Worm (Caenorhabditis elegans) whole organism, young adult: ENCODE data around the gene F40G9.6.
A peak's percentile ranks its signal among the peaks of the same experiment; 100 is the strongest.

Experiments used
- B0019.2 ChIP-seq: fragments of 200-800 bp; sonication (Bioruptor generic); conservative IDR thresholded peaks from 2 replicates; pipeline ENCODE4 v1.3.6; 2022; ENCODE audit warnings: missing genetic modification reagents, missing genetic modification characterization, missing compliant biosample characterization
- F33H1.4 ChIP-seq: fragments of 200-800 bp; sonication (Bioruptor generic); IDR thresholded peaks from 2 replicates; pipeline ENCODE4 v1.3.6; 2022; ENCODE audit warnings: missing genetic modification reagents, missing genetic modification characterization, missing compliant biosample characterization
- F55B11.4 ChIP-seq: sonication (generic microtip); optimal IDR thresholded peaks from 2 replicates; lab custom pipeline; 2016; ENCODE audit warnings: missing compliant biosample characterization, missing genetic modification characterization, borderline replicate concordance; ENCODE audit not compliant: insufficient read depth
- Y53G8AR.9 ChIP-seq: fragments of 200-800 bp; sonication (Bioruptor generic); conservative IDR thresholded peaks from 2 replicates; pipeline ENCODE4 v1.3.6; 2022; ENCODE audit warnings: missing genetic modification reagents, missing genetic modification characterization, missing compliant biosample characterization
- Y56A3A.18 ChIP-seq: fragments of 200-800 bp; sonication (Bioruptor generic); IDR thresholded peaks from 2 replicates; pipeline ENCODE4 v1.3.6; 2022; ENCODE audit warnings: missing genetic modification reagents, missing genetic modification characterization, missing compliant biosample characterization
- akir-1 ChIP-seq: fragments of 200-800 bp; sonication (Bioruptor generic); optimal IDR thresholded peaks from 2 replicates; lab custom pipeline; 2018; ENCODE audit warnings: mild to moderate bottlenecking, missing genetic modification characterization, moderate library complexity, missing compliant biosample characterization
- athp-1 ChIP-seq: sonication (generic microtip); optimal IDR thresholded peaks from 2 replicates; lab custom pipeline; 2017; ENCODE audit warnings: mild to moderate bottlenecking, missing genetic modification characterization, missing compliant biosample characterization
- attf-5 ChIP-seq: fragments of 200-800 bp; sonication (Bioruptor generic); optimal IDR thresholded peaks from 2 replicates; lab custom pipeline; 2018; ENCODE audit warnings: mild to moderate bottlenecking, missing genetic modification characterization, missing compliant biosample characterization
- bed-2 ChIP-seq: fragments of 200-800 bp; sonication (Bioruptor generic); IDR thresholded peaks from 2 replicates; pipeline ENCODE4 v1.3.6; 2022; ENCODE audit warnings: missing genetic modification reagents, missing genetic modification characterization, missing compliant biosample characterization
- cebp-1 ChIP-seq, 2 experiments: fragments of 200-800 bp in 1 of 2; sonication (Bioruptor generic) in 1 of 2; sonication (generic microtip) in 1 of 2; IDR thresholded peaks in 1 of 2; optimal IDR thresholded peaks in 1 of 2; 2 replicates each; pipeline versions ENCODE4 v1.3.6 to Lab custom; 2017 to 2022; ENCODE audit warnings: missing compliant biosample characterization in 2 of 2, missing genetic modification characterization in 2 of 2, mild to moderate bottlenecking in 1 of 2, missing genetic modification reagents in 1 of 2, moderate library complexity in 1 of 2
- ceh-100 ChIP-seq: fragments of 200-800 bp; sonication (Bioruptor generic); IDR thresholded peaks from 2 replicates; pipeline ENCODE4 v1.3.6; 2022; ENCODE audit warnings: missing genetic modification reagents, missing genetic modification characterization, missing compliant biosample characterization
- ceh-79 ChIP-seq: sonication (generic microtip); optimal IDR thresholded peaks from 2 replicates; lab custom pipeline; 2017; ENCODE audit warnings: mild to moderate bottlenecking, missing genetic modification characterization, missing compliant biosample characterization
- die-1 ChIP-seq: sonication (generic microtip); optimal IDR thresholded peaks from 2 replicates; lab custom pipeline; 2016; ENCODE audit warnings: missing genotype, mild to moderate bottlenecking, missing genetic modification characterization, missing compliant biosample characterization
- dox-1 ChIP-seq: fragments of 200-800 bp; sonication (Bioruptor generic); IDR thresholded peaks from 2 replicates; pipeline ENCODE4 v1.3.6; 2022; ENCODE audit warnings: missing genetic modification reagents, missing genetic modification characterization, missing compliant biosample characterization
- dpff-1 ChIP-seq: sonication (generic microtip); optimal IDR thresholded peaks from 2 replicates; lab custom pipeline; 2017; ENCODE audit warnings: mild to moderate bottlenecking, missing genetic modification characterization, missing compliant biosample characterization
- gei-17 ChIP-seq: fragments of 200-800 bp; sonication (Bioruptor generic); optimal IDR thresholded peaks from 2 replicates; lab custom pipeline; 2018; ENCODE audit warnings: mild to moderate bottlenecking, missing genetic modification characterization, missing compliant biosample characterization
- him-1 ChIP-seq: sonication (generic microtip); optimal IDR thresholded peaks from 2 replicates; lab custom pipeline; 2016; ENCODE audit warnings: missing genotype, missing genetic modification reagents, missing genetic modification characterization, missing compliant biosample characterization
- hrde-1 ChIP-seq: sonication (generic microtip); optimal IDR thresholded peaks from 2 replicates; lab custom pipeline; 2016; ENCODE audit warnings: missing genetic modification characterization, mild to moderate bottlenecking, missing compliant biosample characterization, moderate library complexity, missing genotype, missing genetic modification reagents, borderline replicate concordance
- lag-1 ChIP-seq: fragments of 200-800 bp; sonication (Bioruptor generic); IDR thresholded peaks from 2 replicates; pipeline ENCODE4 v1.3.6; 2022; ENCODE audit warnings: missing genetic modification reagents, missing genetic modification characterization, missing compliant biosample characterization
- let-607 ChIP-seq, 2 experiments: fragments of 200-800 bp in 1 of 2; sonication (Bioruptor generic) in 1 of 2; sonication (generic microtip) in 1 of 2; optimal IDR thresholded peaks; 2 replicates each; lab custom pipeline; 2016 to 2018; ENCODE audit warnings: mild to moderate bottlenecking in 2 of 2, missing compliant biosample characterization in 2 of 2, missing genetic modification characterization in 2 of 2, moderate library complexity in 2 of 2, missing genotype in 1 of 2
- madf-6 ChIP-seq: fragments of 200-800 bp; sonication (Bioruptor generic); IDR thresholded peaks from 2 replicates; pipeline ENCODE4 v1.3.6; 2022; ENCODE audit warnings: missing genetic modification reagents, missing genetic modification characterization, missing compliant biosample characterization
- mel-28 ChIP-seq: sonication (generic microtip); optimal IDR thresholded peaks from 2 replicates; lab custom pipeline; 2016; ENCODE audit warnings: borderline replicate concordance, mild to moderate bottlenecking, missing genetic modification characterization, missing compliant biosample characterization
- mes-4 ChIP-seq: sonication (generic microtip); optimal IDR thresholded peaks from 2 replicates; lab custom pipeline; 2016; ENCODE audit warnings: missing genotype, missing genetic modification characterization, missing compliant biosample characterization
- nfyb-1 ChIP-seq: fragments of 200-800 bp; sonication (Bioruptor generic); IDR thresholded peaks from 2 replicates; pipeline ENCODE4 v1.3.6; 2022; ENCODE audit warnings: missing genetic modification reagents, missing genetic modification characterization, missing compliant biosample characterization
- nhr-179 ChIP-seq: sonication (generic microtip); optimal IDR thresholded peaks from 2 replicates; lab custom pipeline; 2016; ENCODE audit warnings: mild to moderate bottlenecking, missing genetic modification characterization, missing compliant biosample characterization
- nhr-27 ChIP-seq: fragments of 200-800 bp; sonication (Bioruptor generic); optimal IDR thresholded peaks from 2 replicates; lab custom pipeline; 2018; ENCODE audit warnings: mild to moderate bottlenecking, missing genetic modification characterization, moderate library complexity, missing compliant biosample characterization
- rcor-1 ChIP-seq: fragments of 200-800 bp; sonication (Bioruptor generic); IDR thresholded peaks from 2 replicates; pipeline ENCODE4 v1.3.6; 2022; ENCODE audit warnings: missing genetic modification reagents, missing genetic modification characterization, missing compliant biosample characterization
- rpc-1 ChIP-seq, 2 experiments: fragments of 150-350 bp in 1 of 2; sonication (generic microtip) in 1 of 2; optimal IDR thresholded peaks; 2 replicates each; lab custom pipeline; 2014 to 2018; ENCODE audit warnings: missing biosample characterization in 1 of 2, missing genetic modification characterization in 1 of 2, missing genetic modification reagents in 1 of 2, missing genotype in 1 of 2
- snpc-1.1 ChIP-seq: sonication (generic microtip); optimal IDR thresholded peaks from 2 replicates; lab custom pipeline; 2017; ENCODE audit warnings: missing genetic modification characterization, mild to moderate bottlenecking, missing compliant biosample characterization, antibody characterized with exemption, moderate library complexity, missing genotype, missing genetic modification reagents; ENCODE audit not compliant: insufficient read depth
- unc-130 ChIP-seq: sonication (generic microtip); optimal IDR thresholded peaks from 2 replicates; lab custom pipeline; 2016; ENCODE audit warnings: missing genetic modification reagents, missing genetic modification characterization, missing compliant biosample characterization
- zim-3 ChIP-seq: sonication (generic microtip); optimal IDR thresholded peaks from 2 replicates; lab custom pipeline; 2017; ENCODE audit warnings: mild to moderate bottlenecking, missing genetic modification characterization, moderate library complexity, missing compliant biosample characterization

F40G9.6 gene

DNA sequence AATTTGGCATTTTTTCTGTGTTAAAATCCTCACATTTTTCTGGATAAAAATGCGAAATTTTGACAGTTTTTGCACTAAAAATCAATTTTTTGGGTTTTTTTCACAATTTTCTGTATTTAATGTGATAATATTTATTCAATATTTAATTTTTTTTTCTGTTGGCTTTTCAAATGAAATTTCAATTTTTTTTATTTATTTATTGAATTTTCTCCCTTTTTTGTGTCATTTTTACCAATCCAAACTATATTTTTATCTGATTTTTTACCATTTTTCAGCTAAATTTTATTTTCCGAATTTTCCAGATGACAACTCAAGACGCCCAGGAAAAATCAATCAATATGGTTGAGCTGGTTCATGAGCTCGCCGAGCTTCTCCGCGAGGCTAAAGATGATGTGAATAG is 14.8 kb downstream of the F40G9.6 start, which contains the start of gene F40G9.17:
TSS of gene F40G9.17 (plus strand) at position 301 of the 400 bp plus-strand sequence.
- TF ChIP-seq Y53G8AR.9 (GFP tag; lab: Robert Waterston, UW) (no peak), F55B11.4 (no peak), akir-1 (no peak), attf-5 (no peak), bed-2 (GFP tag; lab: Robert Waterston, UW) (no peak), rpc-1 (optimal IDR thresholded peaks at IDR 0.05; lab: Kevin White, UChicago) (no peak), rpc-1 (tag; optimal IDR thresholded peaks at IDR 0.05; lab: Kevin White, UChicago) (no peak), unc-130 (GFP tag; lab: Kevin White, UChicago) (no peak), mel-28 (no peak), mes-4 (tag; lab: Kevin White, UChicago) (no peak), lag-1 (no peak), dpff-1 (tag; lab: Kevin White, UChicago) (no peak), snpc-1.1 (tag; lab: Kevin White, UChicago) (no peak)
- TF ChIP-seq, all 124 proteins: peak for 0

DNA sequence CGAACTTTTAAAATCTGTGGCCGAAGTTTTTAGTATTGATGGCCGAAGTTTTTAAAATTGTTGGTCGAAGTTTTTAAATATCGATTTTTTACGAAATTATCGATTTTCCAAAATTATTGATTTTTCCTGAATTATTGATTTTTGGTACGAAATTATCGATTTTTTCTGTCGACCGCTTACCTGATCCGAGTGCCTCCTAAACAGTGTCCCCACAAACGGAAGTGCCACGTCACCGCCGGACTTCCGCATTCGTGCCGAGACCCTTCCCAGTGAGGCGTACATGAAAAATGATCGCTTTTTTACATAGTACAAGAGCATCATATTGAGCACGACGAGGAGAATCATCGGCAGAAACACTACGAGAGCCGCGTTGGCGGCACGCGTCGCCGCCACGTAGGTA is 24.6 kb downstream of the F40G9.6 start:
- TF ChIP-seq cebp-1 (GFP tag; IDR thresholded peaks at IDR 0.05; lab: Robert Waterston, UW) = no peak
- TF ChIP-seq cebp-1 (tag; optimal IDR thresholded peaks at IDR 0.05; lab: Kevin White, UChicago) = no peak
- TF ChIP-seq athp-1 (tag; lab: Kevin White, UChicago) = no peak
- TF ChIP-seq gei-17 (GFP tag; lab: Kevin White, UChicago) = no peak
- TF ChIP-seq madf-6 = 0 out of 2 replicates have a peak, but pooled peaks have one; percentile 10
- no peak for TF ChIP-seq ceh-79 (tag; lab: Kevin White, UChicago)
- no peak for TF ChIP-seq mel-28
- TF ChIP-seq, all 124 proteins: peak for 1

DNA sequence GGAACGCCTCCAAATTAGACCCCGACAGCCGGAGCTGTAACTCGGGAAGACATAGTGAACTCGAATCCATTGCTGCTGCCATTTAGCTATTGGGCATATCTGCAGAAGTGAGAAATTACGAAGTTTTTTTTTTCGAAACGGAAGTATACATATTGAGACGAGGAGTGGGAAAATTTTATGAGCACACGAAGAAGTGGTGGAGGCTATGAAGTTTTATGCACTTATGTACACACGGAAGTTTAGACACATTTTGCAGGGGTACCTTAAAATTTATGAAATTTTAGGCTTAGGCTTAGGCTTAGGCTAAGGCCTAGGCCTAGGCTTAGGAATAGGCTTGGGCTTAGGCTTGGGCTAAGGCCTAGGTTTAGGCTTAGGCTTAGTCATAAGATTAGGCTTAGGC is 27.7 kb downstream of the F40G9.6 start, which contains the start of gene W10C4.1:
TSS of gene W10C4.1 (minus strand) at position 101 of the 400 bp plus-strand sequence.
- no peak for TF ChIP-seq akir-1

DNA sequence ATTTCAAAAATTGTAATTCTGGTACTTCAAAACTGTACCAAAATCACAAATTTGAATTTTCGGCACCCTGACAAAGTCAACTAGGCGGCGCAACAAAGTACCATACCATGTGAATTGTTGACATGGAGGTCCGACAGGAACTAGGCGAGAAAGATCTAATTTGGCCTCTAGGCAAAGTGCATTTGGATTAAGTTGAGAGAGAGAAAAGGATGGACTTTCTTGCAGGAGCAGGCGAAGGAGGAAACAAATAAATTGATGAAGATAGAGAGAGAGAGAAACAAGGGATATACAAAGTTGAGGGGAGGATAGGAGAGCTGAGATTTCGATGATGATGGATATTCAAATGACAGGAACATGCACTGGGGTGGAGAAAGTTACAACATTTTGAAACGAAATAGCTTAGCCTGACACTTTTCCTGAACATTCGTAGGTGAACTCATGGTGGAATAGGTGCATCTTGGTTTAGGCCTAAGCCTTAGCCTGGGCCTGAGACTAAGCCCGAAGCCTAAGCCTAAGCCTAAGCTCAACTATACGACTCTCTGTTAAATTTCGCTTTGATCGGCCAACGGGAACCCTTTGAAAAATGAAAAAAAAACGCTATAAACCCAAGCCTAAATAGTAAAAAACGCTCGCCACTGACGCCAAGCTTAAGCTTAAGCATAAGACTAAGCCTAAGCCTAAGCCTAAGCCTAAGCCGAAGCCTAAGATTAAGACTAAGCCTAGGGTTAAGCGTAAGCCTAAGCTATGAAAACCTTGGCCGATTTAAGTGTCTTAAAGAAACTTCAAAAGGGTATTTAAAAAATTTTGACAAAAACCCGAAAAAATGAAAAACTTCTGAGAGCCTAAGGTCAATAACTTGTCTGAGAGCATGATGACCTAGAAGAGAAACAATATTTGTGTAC is 29.7 kb downstream of the F40G9.6 start:
- no peak for TF ChIP-seq let-607 (tag; optimal IDR thresholded peaks at IDR 0.05; lab: Kevin White, UChicago)
- TF ChIP-seq nhr-27 (tag; lab: Kevin White, UChicago) = no peak
- no peak for TF ChIP-seq ceh-100 (GFP tag; lab: Robert Waterston, UW)
- TF ChIP-seq nhr-179 (tag; lab: Kevin White, UChicago) = no peak
- TF ChIP-seq hrde-1 (tag; lab: Kevin White, UChicago) = no peak
- no peak for TF ChIP-seq dox-1
- no peak for TF ChIP-seq zim-3 (tag; lab: Kevin White, UChicago)
- no peak for TF ChIP-seq die-1 (tag; lab: Kevin White, UChicago)
- TF ChIP-seq Y56A3A.18 (GFP tag; lab: Robert Waterston, UW) = no peak
- TF ChIP-seq rcor-1 (GFP tag; lab: Robert Waterston, UW) = no peak
- no peak for TF ChIP-seq B0019.2 (GFP tag; lab: Robert Waterston, UW)
- TF ChIP-seq nfyb-1 (GFP tag; lab: Robert Waterston, UW) = no peak
- TF ChIP-seq F33H1.4 (GFP tag; lab: Robert Waterston, UW) = no peak
- no peak for TF ChIP-seq lag-1
- TF ChIP-seq cebp-1 (GFP tag; IDR thresholded peaks at IDR 0.05; lab: Robert Waterston, UW) = no peak
- no peak for TF ChIP-seq cebp-1 (tag; optimal IDR thresholded peaks at IDR 0.05; lab: Kevin White, UChicago)
- no peak for TF ChIP-seq him-1 (tag; lab: Kevin White, UChicago)
- no peak for TF ChIP-seq unc-130 (GFP tag; lab: Kevin White, UChicago)
